Worm (Caenorhabditis elegans): Measurements from ENCODE around the gene wdr-5.1.

Gene wdr-5.1

DNA sequence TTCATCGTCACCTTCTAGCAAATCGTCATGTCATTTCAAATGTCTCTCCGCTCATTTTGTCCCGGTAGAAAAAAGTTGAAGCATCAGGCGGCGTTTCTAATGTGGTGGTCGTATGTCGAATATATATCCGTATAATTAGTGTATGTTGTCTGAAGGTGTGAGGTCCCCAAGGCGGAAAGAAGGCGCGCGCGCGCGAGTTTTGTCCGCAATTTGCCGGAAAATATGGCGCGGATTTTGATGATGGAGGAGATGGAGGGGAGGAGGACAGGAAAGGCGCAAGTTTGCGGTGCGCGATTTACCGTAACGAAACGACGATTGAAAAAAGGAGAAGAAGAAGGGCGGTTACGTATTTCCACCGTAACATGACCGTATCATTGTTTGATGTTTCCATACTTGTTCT, 37.0 kb downstream of the wdr-5.1 start:
- no peak for TF ChIP-seq ztf-11 (tag; optimal IDR thresholded peaks at IDR 0.05)
- TF ChIP-seq ceh-28 (tag; optimal IDR thresholded peaks at IDR 0.05): no peak
- no peak for TF ChIP-seq fkh-2 (tag; optimal IDR thresholded peaks at IDR 0.05)
- no peak for TF ChIP-seq mdl-1 (tag; optimal IDR thresholded peaks at IDR 0.05)
- TF ChIP-seq skn-1 (tag; optimal IDR thresholded peaks at IDR 0.05): no peak
- no peak for TF ChIP-seq jun-1 (tag; optimal IDR thresholded peaks at IDR 0.05)
- no peak for TF ChIP-seq zag-1 (tag; optimal IDR thresholded peaks at IDR 0.05)
- no peak for TF ChIP-seq daf-12 (tag; optimal IDR thresholded peaks at IDR 0.05)
- no peak for TF ChIP-seq nhr-12 (tag; optimal IDR thresholded peaks at IDR 0.05)
- TF ChIP-seq nhr-76 (tag; optimal IDR thresholded peaks at IDR 0.05): no peak
- TF ChIP-seq elt-3 (tag; optimal IDR thresholded peaks at IDR 0.05): no peak
- TF ChIP-seq ama-1 (optimal IDR thresholded peaks at IDR 0.05): no peak
- no peak for TF ChIP-seq aly-2 (tag; optimal IDR thresholded peaks at IDR 0.05)

DNA sequence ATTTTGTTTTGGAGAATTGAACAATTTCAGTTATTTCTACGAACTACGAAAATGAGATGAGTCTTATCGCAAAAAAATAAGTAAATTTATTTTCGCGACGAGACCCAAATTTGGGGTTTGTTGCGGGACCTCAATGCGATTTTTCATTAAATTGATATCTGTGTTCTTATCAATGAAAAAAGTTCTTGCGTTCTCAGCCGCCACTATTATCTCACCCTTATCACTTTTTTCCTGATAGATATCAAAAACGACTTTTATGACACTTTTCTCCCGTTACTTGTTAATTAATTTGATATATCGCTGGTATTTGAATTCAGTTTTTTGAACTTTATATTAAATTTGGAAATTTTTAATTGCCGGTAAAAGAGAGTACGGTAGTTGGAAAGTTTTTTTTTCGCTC, 38.3 kb downstream of the wdr-5.1 start:
- no peak for TF ChIP-seq elt-1 (tag; optimal IDR thresholded peaks at IDR 0.05)
- TF ChIP-seq nhr-25 (tag; optimal IDR thresholded peaks at IDR 0.05): no peak
- no peak for TF ChIP-seq nhr-67 (tag; optimal IDR thresholded peaks at IDR 0.05)

DNA sequence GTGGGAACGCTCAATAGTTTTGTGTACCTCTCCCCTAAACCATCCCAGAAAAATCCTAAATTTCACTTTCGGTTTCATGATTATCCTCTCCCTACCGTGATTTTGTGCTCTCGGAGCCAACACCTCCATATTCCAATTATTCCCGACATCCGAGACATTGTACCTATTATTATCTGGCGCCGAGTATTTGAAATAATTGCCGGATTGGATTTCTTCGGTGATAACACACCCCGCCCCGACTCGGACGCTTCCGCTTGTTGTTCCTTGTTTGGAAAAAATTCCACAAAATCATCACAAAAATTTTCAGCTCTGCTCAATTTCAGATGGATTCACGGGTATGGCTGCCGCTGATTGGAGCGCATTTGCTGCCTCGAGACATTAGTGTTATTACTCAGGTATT, 40.1 kb downstream of the wdr-5.1 start, which contains the start of gene lin-48:
Gene lin-48, plus strand, starts transcription at position 301 of the 400 bp plus-strand sequence.
- no peak for TF ChIP-seq nhr-237 (tag; optimal IDR thresholded peaks at IDR 0.05)

Measured in whole organism, L3 larva.